Worm (Caenorhabditis elegans) whole organism, early embryonic: ENCODE results near the gene R07E5.11.

Experiments used
- F13C5.2 ChIP-seq: sonication (generic microtip); optimal IDR thresholded peaks from 2 replicates; lab custom pipeline; 2017; ENCODE audit warnings: mild to moderate bottlenecking, missing genetic modification characterization, inconsistent platforms, missing compliant biosample characterization
- aly-1 ChIP-seq: sonication (generic microtip); optimal IDR thresholded peaks from 2 replicates; lab custom pipeline; 2016; ENCODE audit warnings: missing genetic modification characterization, missing compliant biosample characterization
- ama-1 ChIP-seq: fragments of 150-350 bp; optimal IDR thresholded peaks from 2 replicates; lab custom pipeline; 2014
- ceh-13 ChIP-seq: fragments of 200-800 bp; sonication (Bioruptor generic); optimal IDR thresholded peaks from 2 replicates; lab custom pipeline; 2018; ENCODE audit warnings: mild to moderate bottlenecking, missing genetic modification characterization, missing compliant biosample characterization
- flt-1 ChIP-seq: fragments of 200-800 bp; sonication (Bioruptor generic); IDR thresholded peaks from 2 replicates; pipeline ENCODE4 v1.3.6; 2022; ENCODE audit warnings: missing genetic modification characterization, missing compliant biosample characterization
- sea-1 ChIP-seq: fragments of 200-800 bp; sonication (Bioruptor generic); conservative IDR thresholded peaks from 2 replicates; pipeline ENCODE4 v1.3.6; 2022; ENCODE audit warnings: missing genetic modification characterization, missing compliant biosample characterization

ce11 chrIII:4379717-4380116 is 35.3 kb downstream of the R07E5.11 start, which contains the start of gene B0284.3:
- TF ChIP-seq ama-1 (lab: Kevin White, UChicago) (no peak), F13C5.2 (tag; lab: Kevin White, UChicago) (no peak), flt-1 (no peak), ceh-13 (GFP tag; lab: Kevin White, UChicago) (no peak), sea-1 (no peak), aly-1 (tag; lab: Kevin White, UChicago) (no peak)
